Worm (Caenorhabditis elegans) whole organism, L3 larva: ENCODE results near the gene pdi-2.

Experiments
- jun-1 ChIP-seq: fragments of 150-350 bp; optimal IDR thresholded peaks from 2 replicates; lab custom pipeline; 2014; ENCODE audit warnings: missing biosample characterization, missing genetic modification reagents, missing genetic modification characterization
- nhr-237 ChIP-seq: fragments of 150-350 bp; optimal IDR thresholded peaks from 2 replicates; lab custom pipeline; 2014; ENCODE audit warnings: missing biosample characterization, missing genetic modification characterization
- sea-2 ChIP-seq: fragments of 150-350 bp; sonication (generic microtip); optimal IDR thresholded peaks from 4 replicates; lab custom pipeline; 2014; ENCODE audit warnings: missing biosample characterization, missing genetic modification reagents, missing genetic modification characterization
- zag-1 ChIP-seq: fragments of 150-350 bp; optimal IDR thresholded peaks from 2 replicates; lab custom pipeline; 2014; ENCODE audit warnings: missing biosample characterization, missing genetic modification characterization

DNA sequence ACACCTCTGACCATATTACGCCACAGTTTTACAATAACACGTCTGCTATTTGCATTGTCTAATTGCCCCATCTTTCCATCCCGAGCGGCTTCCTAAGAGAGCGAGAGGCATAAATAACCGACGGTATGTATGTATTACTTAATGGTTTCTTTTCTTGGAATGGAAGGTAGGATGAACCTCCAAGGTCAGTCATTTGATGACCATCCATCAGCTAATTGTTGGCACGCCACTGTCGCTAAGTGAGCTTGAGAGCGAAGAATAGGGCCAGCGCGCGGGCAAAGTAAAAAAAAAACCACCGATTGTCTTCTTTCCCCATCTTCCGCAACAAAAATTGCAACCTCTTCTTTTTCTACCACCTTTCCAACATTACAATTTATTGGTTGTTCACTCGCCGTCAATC, 32.1 kb downstream of the pdi-2 start:
- TF ChIP-seq nhr-237 = no peak
- no peak for TF ChIP-seq sea-2 (GFP tag; lab: Kevin White, UChicago)
- TF ChIP-seq jun-1 = no peak
- TF ChIP-seq zag-1 (tag; lab: Kevin White, UChicago) = no peak
